Worm (Caenorhabditis elegans) whole organism, midembryonic: ENCODE data around the gene F38A1.9.

Experiments
- T22C8.4 ChIP-seq: fragments of 200-800 bp; sonication (Bioruptor generic); IDR thresholded peaks from 2 replicates; pipeline ENCODE4 v1.3.6; 2022; ENCODE audit warnings: missing genetic modification characterization, missing compliant biosample characterization
- cog-1 ChIP-seq: sonication (generic microtip); optimal IDR thresholded peaks from 2 replicates; lab custom pipeline; 2016; ENCODE audit warnings: missing genetic modification characterization, missing compliant biosample characterization
- flt-1 ChIP-seq: fragments of 200-800 bp; sonication (Bioruptor generic); IDR thresholded peaks from 2 replicates; pipeline ENCODE4 v1.3.6; 2022; ENCODE audit warnings: missing genetic modification characterization, missing compliant biosample characterization
- klf-2 ChIP-seq: fragments of 200-800 bp; sonication (Bioruptor generic); conservative IDR thresholded peaks from 2 replicates; pipeline ENCODE4 v1.3.6; 2022; ENCODE audit warnings: missing genetic modification reagents, missing genetic modification characterization, missing compliant biosample characterization
- med-1 ChIP-seq: sonication (generic microtip); optimal IDR thresholded peaks from 2 replicates; lab custom pipeline; 2017; ENCODE audit warnings: missing genetic modification characterization, mild to moderate bottlenecking, missing compliant biosample characterization, antibody characterized with exemption, missing genetic modification reagents; ENCODE audit not compliant: insufficient read depth
- ref-1 ChIP-seq: fragments of 200-800 bp; sonication (Bioruptor generic); conservative IDR thresholded peaks from 2 replicates; pipeline ENCODE4 v1.3.6; 2022; ENCODE audit warnings: missing genetic modification reagents, missing genetic modification characterization, missing compliant biosample characterization
- tab-1 ChIP-seq: fragments of 200-800 bp; sonication (Bioruptor generic); IDR thresholded peaks from 2 replicates; pipeline ENCODE4 v1.3.6; 2022; ENCODE audit warnings: missing genetic modification characterization, missing compliant biosample characterization
- ztf-23 ChIP-seq: fragments of 200-800 bp; sonication (Bioruptor generic); IDR thresholded peaks from 2 replicates; pipeline ENCODE4 v1.3.6; 2022; ENCODE audit warnings: missing genetic modification reagents, missing genetic modification characterization, missing compliant biosample characterization
- ztf-29 ChIP-seq: fragments of 200-800 bp; sonication (Bioruptor generic); IDR thresholded peaks from 2 replicates; pipeline ENCODE4 v1.3.6; 2022; ENCODE audit warnings: missing genetic modification reagents, missing genetic modification characterization, missing compliant biosample characterization

- no peak for TF ChIP-seq tab-1 (GFP tag; lab: Robert Waterston, UW)
- TF ChIP-seq ref-1 (GFP tag; lab: Robert Waterston, UW) = no peak
- no peak for TF ChIP-seq med-1 (GFP tag; lab: Kevin White, UChicago)
- no peak for TF ChIP-seq klf-2 (GFP tag; lab: Robert Waterston, UW)
- TF ChIP-seq flt-1 (GFP tag; lab: Robert Waterston, UW) = no peak
- no peak for TF ChIP-seq cog-1
- no peak for TF ChIP-seq ztf-23 (GFP tag; lab: Robert Waterston, UW)
- TF ChIP-seq ztf-29 (GFP tag; lab: Robert Waterston, UW) = no peak
- no peak for TF ChIP-seq T22C8.4 (GFP tag; lab: Robert Waterston, UW)
Measured at ce11 chrIV:1245244-1245643, at the start of gene F38A1.9.
